Worm (Caenorhabditis elegans) whole organism, late embryonic: ENCODE results near the gene cdd-1.

Experiments
- F13H6.1 ChIP-seq: sonication (generic microtip); optimal IDR thresholded peaks from 2 replicates; lab custom pipeline; 2016; ENCODE audit warnings: missing genetic modification characterization, missing compliant biosample characterization
- K02D7.2 ChIP-seq: sonication (generic microtip); optimal IDR thresholded peaks from 2 replicates; lab custom pipeline; 2017; ENCODE audit warnings: mild to moderate bottlenecking, missing genetic modification characterization, missing compliant biosample characterization
- T23F11.4 ChIP-seq: fragments of 200-800 bp; sonication (Bioruptor generic); optimal IDR thresholded peaks from 2 replicates; lab custom pipeline; 2018; ENCODE audit warnings: mild to moderate bottlenecking, missing genetic modification characterization, missing compliant biosample characterization
- Y22D7AL.16 ChIP-seq: sonication (generic microtip); optimal IDR thresholded peaks from 2 replicates; lab custom pipeline; 2016; ENCODE audit warnings: missing genetic modification characterization, missing compliant biosample characterization
- ama-1 ChIP-seq: fragments of 150-350 bp; optimal IDR thresholded peaks from 2 replicates; lab custom pipeline; 2014
- ceh-14 ChIP-seq: sonication (generic microtip); optimal IDR thresholded peaks from 2 replicates; lab custom pipeline; 2016; ENCODE audit warnings: missing genotype, missing genetic modification characterization, missing compliant biosample characterization
- ceh-18 ChIP-seq: sonication (generic microtip); optimal IDR thresholded peaks from 2 replicates; lab custom pipeline; 2016; ENCODE audit warnings: missing genetic modification characterization, missing compliant biosample characterization
- ceh-19 ChIP-seq: fragments of 200-800 bp; sonication (Bioruptor generic); optimal IDR thresholded peaks from 2 replicates; lab custom pipeline; 2018; ENCODE audit warnings: mild to moderate bottlenecking, missing genetic modification characterization, missing compliant biosample characterization
- ceh-22 ChIP-seq: sonication (generic microtip); optimal IDR thresholded peaks from 2 replicates; lab custom pipeline; 2017; ENCODE audit warnings: missing biosample characterization, missing genetic modification characterization
- ceh-24 ChIP-seq: sonication (generic microtip); optimal IDR thresholded peaks from 2 replicates; lab custom pipeline; 2016; ENCODE audit warnings: mild to moderate bottlenecking, missing genetic modification characterization, missing compliant biosample characterization
- ceh-30 ChIP-seq: fragments of 150-350 bp; optimal IDR thresholded peaks from 2 replicates; lab custom pipeline; 2014; ENCODE audit warnings: missing biosample characterization, missing genetic modification characterization
- ceh-31 ChIP-seq: sonication (generic microtip); optimal IDR thresholded peaks from 2 replicates; lab custom pipeline; 2016; ENCODE audit warnings: missing genetic modification characterization, missing compliant biosample characterization
- ceh-45 ChIP-seq: fragments of 200-800 bp; sonication (Bioruptor generic); IDR thresholded peaks from 2 replicates; pipeline ENCODE4 v1.3.6; 2022; ENCODE audit warnings: missing genetic modification reagents, missing genetic modification characterization, missing compliant biosample characterization
- ceh-48 ChIP-seq: sonication (generic microtip); optimal IDR thresholded peaks from 2 replicates; lab custom pipeline; 2016; ENCODE audit warnings: missing genetic modification characterization, inconsistent platforms, missing compliant biosample characterization
- ceh-6 ChIP-seq: fragments of 200-800 bp; sonication (Bioruptor generic); optimal IDR thresholded peaks from 2 replicates; lab custom pipeline; 2018; ENCODE audit warnings: mild to moderate bottlenecking, missing genetic modification characterization, missing compliant biosample characterization
- dmd-4 ChIP-seq: sonication (generic microtip); optimal IDR thresholded peaks from 2 replicates; lab custom pipeline; 2016; ENCODE audit warnings: borderline replicate concordance, missing genetic modification characterization, missing compliant biosample characterization
- elt-2 ChIP-seq: sonication (generic microtip); optimal IDR thresholded peaks from 2 replicates; lab custom pipeline; 2016; ENCODE audit warnings: missing genetic modification reagents, missing genetic modification characterization, missing compliant biosample characterization
- elt-4 ChIP-seq: sonication (generic microtip); optimal IDR thresholded peaks from 2 replicates; lab custom pipeline; 2016; ENCODE audit warnings: missing genetic modification characterization, missing compliant biosample characterization
- eyg-1 ChIP-seq: sonication (generic microtip); optimal IDR thresholded peaks from 2 replicates; lab custom pipeline; 2016; ENCODE audit warnings: missing genotype, missing genetic modification characterization, missing compliant biosample characterization
- fkh-10 ChIP-seq: fragments of 150-350 bp; optimal IDR thresholded peaks from 2 replicates; lab custom pipeline; 2014; ENCODE audit warnings: missing biosample characterization, missing genetic modification reagents, missing genetic modification characterization
- fkh-6 ChIP-seq: sonication (generic microtip); optimal IDR thresholded peaks from 2 replicates; lab custom pipeline; 2016; ENCODE audit warnings: missing genetic modification characterization, missing compliant biosample characterization
- gmeb-2 ChIP-seq: sonication (generic microtip); optimal IDR thresholded peaks from 2 replicates; lab custom pipeline; 2016; ENCODE audit warnings: missing genetic modification characterization, inconsistent platforms, missing compliant biosample characterization
- hlh-13 ChIP-seq: fragments of 200-800 bp; sonication (Bioruptor generic); optimal IDR thresholded peaks from 2 replicates; lab custom pipeline; 2018; ENCODE audit warnings: mild to moderate bottlenecking, missing genetic modification characterization, missing compliant biosample characterization
- hlh-15 ChIP-seq: sonication (generic microtip); optimal IDR thresholded peaks from 2 replicates; lab custom pipeline; 2016; ENCODE audit warnings: missing genetic modification characterization, missing compliant biosample characterization
- hlh-30 ChIP-seq: sonication (generic microtip); optimal IDR thresholded peaks from 2 replicates; lab custom pipeline; 2017; ENCODE audit warnings: antibody characterized with exemption, missing genetic modification characterization, missing compliant biosample characterization; ENCODE audit not compliant: insufficient read depth
- hlh-6 ChIP-seq: sonication (generic microtip); optimal IDR thresholded peaks from 2 replicates; lab custom pipeline; 2016; ENCODE audit warnings: missing genotype, missing genetic modification characterization, missing compliant biosample characterization
- hlh-8 ChIP-seq: sonication (generic microtip); optimal IDR thresholded peaks from 2 replicates; lab custom pipeline; 2016; ENCODE audit warnings: missing genotype, missing genetic modification characterization, missing compliant biosample characterization
- lim-6 ChIP-seq: sonication (generic microtip); optimal IDR thresholded peaks from 2 replicates; lab custom pipeline; 2016; ENCODE audit warnings: missing genetic modification characterization, missing compliant biosample characterization
- madf-2 ChIP-seq: sonication (generic microtip); optimal IDR thresholded peaks from 2 replicates; lab custom pipeline; 2017; ENCODE audit warnings: missing genetic modification characterization, missing compliant biosample characterization
- nhr-11 ChIP-seq: fragments of 150-350 bp; optimal IDR thresholded peaks from 2 replicates; lab custom pipeline; 2014; ENCODE audit warnings: missing biosample characterization, missing genetic modification characterization
- npax-4 ChIP-seq: sonication (generic microtip); optimal IDR thresholded peaks from 2 replicates; lab custom pipeline; 2016; ENCODE audit warnings: missing genetic modification characterization, missing compliant biosample characterization
- pag-3 ChIP-seq: sonication (generic microtip); optimal IDR thresholded peaks from 2 replicates; lab custom pipeline; 2016; ENCODE audit warnings: missing compliant biosample characterization, missing genetic modification characterization, borderline replicate concordance
- pat-9 ChIP-seq: fragments of 200-800 bp; sonication (Bioruptor generic); optimal IDR thresholded peaks from 2 replicates; lab custom pipeline; 2018; ENCODE audit warnings: mild to moderate bottlenecking, missing genetic modification characterization, moderate library complexity, missing compliant biosample characterization
- pha-2 ChIP-seq: sonication (generic microtip); optimal IDR thresholded peaks from 2 replicates; lab custom pipeline; 2017; ENCODE audit warnings: mild to moderate bottlenecking, missing genetic modification characterization, missing compliant biosample characterization
- pha-4 ChIP-seq: fragments of 150-350 bp; optimal IDR thresholded peaks from 2 replicates; lab custom pipeline; 2018; ENCODE audit warnings: missing biosample characterization, missing genetic modification reagents, missing genetic modification characterization
- pqm-1 ChIP-seq: sonication (generic microtip); optimal IDR thresholded peaks from 2 replicates; lab custom pipeline; 2016; ENCODE audit warnings: missing genetic modification characterization, missing compliant biosample characterization
- ref-2 ChIP-seq: sonication (generic microtip); optimal IDR thresholded peaks from 2 replicates; lab custom pipeline; 2016; ENCODE audit warnings: missing genetic modification characterization, missing compliant biosample characterization
- rnt-1 ChIP-seq: sonication (generic microtip); optimal IDR thresholded peaks from 2 replicates; lab custom pipeline; 2016; ENCODE audit warnings: missing genetic modification characterization, missing compliant biosample characterization
- sox-2 ChIP-seq: fragments of 200-800 bp; sonication (Bioruptor generic); IDR thresholded peaks from 2 replicates; pipeline ENCODE4 v1.3.6; 2022; ENCODE audit warnings: missing genetic modification reagents, missing genetic modification characterization, missing compliant biosample characterization
- syd-9 ChIP-seq: sonication (generic microtip); optimal IDR thresholded peaks from 2 replicates; lab custom pipeline; 2016; ENCODE audit warnings: mild to moderate bottlenecking, missing genetic modification characterization, moderate library complexity, missing compliant biosample characterization
- tbx-2 ChIP-seq: sonication (generic microtip); optimal IDR thresholded peaks from 2 replicates; lab custom pipeline; 2016; ENCODE audit warnings: missing genetic modification characterization, missing compliant biosample characterization
- tbx-7 ChIP-seq: sonication (generic microtip); optimal IDR thresholded peaks from 2 replicates; lab custom pipeline; 2016; ENCODE audit warnings: missing genotype, missing genetic modification characterization, missing compliant biosample characterization
- unc-3 ChIP-seq, 2 experiments: fragments of 200-800 bp in 1 of 2; sonication (Bioruptor generic) in 1 of 2; sonication (generic microtip) in 1 of 2; conservative IDR thresholded peaks in 1 of 2; optimal IDR thresholded peaks in 1 of 2; 2 replicates each; pipeline versions ENCODE4 v1.3.6 to Lab custom; 2016 to 2022; ENCODE audit warnings: missing compliant biosample characterization in 2 of 2, missing genetic modification characterization in 2 of 2, missing genetic modification reagents in 1 of 2
- unc-55 ChIP-seq: sonication (generic microtip); optimal IDR thresholded peaks from 2 replicates; lab custom pipeline; 2017; ENCODE audit warnings: missing biosample characterization, missing genetic modification reagents, missing genetic modification characterization
- unc-86 ChIP-seq: sonication (generic microtip); optimal IDR thresholded peaks from 2 replicates; lab custom pipeline; 2016; ENCODE audit warnings: missing genetic modification characterization, missing compliant biosample characterization
- zip-5 ChIP-seq: sonication (generic microtip); optimal IDR thresholded peaks from 2 replicates; lab custom pipeline; 2016; ENCODE audit warnings: missing genetic modification characterization, missing compliant biosample characterization

cdd-1 gene

DNA sequence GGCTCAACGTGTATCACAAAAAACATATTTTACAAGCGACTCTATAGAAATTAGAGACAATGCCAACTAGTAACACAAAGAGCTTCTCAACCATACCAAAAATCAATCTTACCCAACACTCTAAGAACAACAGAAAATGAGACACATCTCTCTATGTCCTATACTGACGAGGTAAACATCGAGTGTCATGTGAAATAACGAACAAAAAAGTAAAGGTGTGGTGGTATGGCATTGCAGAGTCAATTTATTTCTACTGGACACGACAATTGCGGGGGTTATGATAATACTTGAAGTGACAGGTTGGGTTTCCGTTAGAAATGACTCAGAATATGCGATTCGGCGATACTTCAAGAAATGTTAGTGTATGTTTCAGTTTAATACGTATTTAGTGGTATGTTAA is 25.6 kb upstream of the cdd-1 start:
- TF ChIP-seq elt-4 (tag; lab: Kevin White, UChicago) = no peak
- no peak for TF ChIP-seq pag-3 (tag; lab: Kevin White, UChicago)
- no peak for TF ChIP-seq rnt-1 (tag; lab: Kevin White, UChicago)
- no peak for TF ChIP-seq tbx-2 (tag; lab: Kevin White, UChicago)
- TF ChIP-seq ceh-6 (GFP tag; lab: Kevin White, UChicago) = no peak
- TF ChIP-seq eyg-1 (tag; lab: Kevin White, UChicago) = no peak
- no peak for TF ChIP-seq pha-2 (tag; lab: Kevin White, UChicago)
- TF ChIP-seq ama-1 (lab: Kevin White, UChicago) = no peak
- no peak for TF ChIP-seq hlh-8
- no peak for TF ChIP-seq syd-9 (tag; lab: Kevin White, UChicago)
- no peak for TF ChIP-seq K02D7.2 (tag; lab: Kevin White, UChicago)
- TF ChIP-seq madf-2 = no peak
- TF ChIP-seq pqm-1 (tag; lab: Kevin White, UChicago) = no peak
- TF ChIP-seq elt-2 (tag; lab: Kevin White, UChicago) = no peak
- TF ChIP-seq dmd-4 = no peak
- TF ChIP-seq lim-6 (tag; lab: Kevin White, UChicago) = no peak
- no peak for TF ChIP-seq hlh-6 (tag; lab: Kevin White, UChicago)
- no peak for TF ChIP-seq hlh-15
- no peak for TF ChIP-seq nhr-11 (tag; lab: Kevin White, UChicago)
- no peak for TF ChIP-seq ref-2
- TF ChIP-seq, all 69 proteins: peak for 0

ce11 chrX:8235994-8236393 is 25.0 kb upstream of the cdd-1 start, which contains the start of gene M60.4:
Gene M60.4 (minus strand): TSS chrX:8236314.
- TF ChIP-seq ceh-22 = no peak
- peak; percentile 49 for TF ChIP-seq hlh-30 (tag; lab: Kevin White, UChicago)
- peak; percentile 43 for TF ChIP-seq ceh-18 (tag; lab: Kevin White, UChicago)
- TF ChIP-seq unc-55 = peak; percentile 37
- no peak for TF ChIP-seq fkh-10 (GFP tag; lab: Kevin White, UChicago)
- TF ChIP-seq lim-6 (tag; lab: Kevin White, UChicago) = no peak
- peak; percentile 26 for TF ChIP-seq tbx-2 (tag; lab: Kevin White, UChicago)

DNA sequence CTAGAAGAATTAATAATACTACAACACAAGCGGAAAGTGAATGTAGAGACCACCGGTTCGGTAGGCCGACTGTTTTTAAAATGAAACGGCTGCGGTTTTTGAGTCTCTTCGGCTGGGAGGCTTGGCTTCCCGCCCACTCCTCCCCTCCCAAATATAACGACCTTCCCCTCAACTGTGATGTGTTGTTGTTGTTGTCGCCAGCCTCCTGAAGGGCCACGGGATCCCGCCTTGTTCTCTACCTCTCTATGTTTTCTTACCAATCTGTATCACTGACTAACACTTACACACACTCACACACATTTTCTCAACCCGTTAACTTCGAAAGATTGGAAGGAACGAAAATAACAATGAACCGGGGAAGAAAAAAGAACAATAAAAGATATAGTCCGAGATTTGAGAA is 22.6 kb upstream of the cdd-1 start:
- TF ChIP-seq gmeb-2 (tag; lab: Kevin White, UChicago) (no peak), unc-86 (no peak), pat-9 (tag; lab: Kevin White, UChicago) (no peak), eyg-1 (tag; lab: Kevin White, UChicago) (no peak), ceh-24 (tag; lab: Kevin White, UChicago) (no peak), ceh-30 (no peak), T23F11.4 (GFP tag; lab: Kevin White, UChicago) (no peak), tbx-2 (tag; lab: Kevin White, UChicago) (no peak), lim-6 (tag; lab: Kevin White, UChicago) (no peak)
- TF ChIP-seq, all 69 proteins: peak for 0

- TF ChIP-seq hlh-8 = peak; percentile 9
- no peak for TF ChIP-seq ceh-14
- TF ChIP-seq tbx-7 = no peak
- TF ChIP-seq eyg-1 (tag; lab: Kevin White, UChicago) = no peak
- TF ChIP-seq pha-4 (tag; lab: Kevin White, UChicago) = no peak
- TF ChIP-seq fkh-6 (tag; lab: Kevin White, UChicago) = no peak
- TF ChIP-seq unc-55 = peak; percentile 72
- TF ChIP-seq unc-3 (GFP tag; conservative IDR thresholded peaks at IDR 0.05; lab: Robert Waterston, UW) = no peak
- TF ChIP-seq unc-3 (tag; optimal IDR thresholded peaks at IDR 0.05; lab: Kevin White, UChicago) = no peak
- TF ChIP-seq pha-2 (tag; lab: Kevin White, UChicago) = no peak
- TF ChIP-seq fkh-10 (GFP tag; lab: Kevin White, UChicago) = no peak
- no peak for TF ChIP-seq Y22D7AL.16 (tag; lab: Kevin White, UChicago)
- TF ChIP-seq ref-2 = no peak
- TF ChIP-seq F13H6.1 = peak; percentile 43
- TF ChIP-seq pag-3 (tag; lab: Kevin White, UChicago) = no peak
- TF ChIP-seq rnt-1 (tag; lab: Kevin White, UChicago) = peak; percentile 69
- no peak for TF ChIP-seq ceh-45 (GFP tag; lab: Robert Waterston, UW)
- peak; percentile 36 for TF ChIP-seq ceh-31 (tag; lab: Kevin White, UChicago)
- TF ChIP-seq madf-2 = no peak
- no peak for TF ChIP-seq npax-4
- no peak for TF ChIP-seq hlh-6 (tag; lab: Kevin White, UChicago)
- TF ChIP-seq zip-5 = no peak
- TF ChIP-seq ceh-48 (tag; lab: Kevin White, UChicago) = peak; percentile 82
- TF ChIP-seq gmeb-2 (tag; lab: Kevin White, UChicago) = no peak
- TF ChIP-seq sox-2 = no peak
- no peak for TF ChIP-seq ceh-19 (GFP tag; lab: Kevin White, UChicago)
- peak; percentile 94 for TF ChIP-seq hlh-30 (tag; lab: Kevin White, UChicago)
- TF ChIP-seq hlh-13 (GFP tag; lab: Kevin White, UChicago) = no peak
- TF ChIP-seq hlh-15 = no peak
These were observed 20.9 kb upstream of the cdd-1 start, which contains the start of gene K02A6.3 for ce11 chrX:8231858-8232257. Gene K02A6.3 (minus strand): TSS chrX:8231931.
